Worm (Caenorhabditis elegans): ENCODE data around the gene sqv-6.

DNA sequence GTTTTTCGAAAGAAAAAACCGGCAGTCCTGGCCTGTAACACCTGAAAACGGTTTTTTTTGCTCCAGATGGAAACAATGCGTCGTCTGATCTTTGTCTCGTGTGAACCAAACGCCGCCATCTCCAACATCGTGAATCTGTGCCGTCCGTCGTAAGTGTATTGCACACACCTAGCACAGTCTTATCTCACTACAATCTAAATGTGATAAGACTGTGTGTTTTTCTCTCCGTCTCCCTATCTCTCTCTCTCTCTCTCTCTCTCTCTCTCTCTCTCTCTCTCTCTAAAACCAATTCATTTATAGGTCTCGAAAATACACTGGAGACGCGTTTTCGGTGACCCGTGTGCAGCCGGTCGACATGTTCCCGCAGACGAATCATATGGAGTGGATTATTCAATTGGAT, 54.0 kb downstream of the sqv-6 start:
- TF ChIP-seq tbx-9 (tag; optimal IDR thresholded peaks at IDR 0.05; ENCODE audit: borderline replicate concordance): no peak
- TF ChIP-seq egrh-3 (GFP tag; IDR thresholded peaks at IDR 0.05): no peak
- no peak for TF ChIP-seq madf-8 (GFP tag; conservative IDR thresholded peaks at IDR 0.05)
- no peak for TF ChIP-seq ceh-91 (GFP tag; IDR thresholded peaks at IDR 0.05)
- peak; percentile 35 for TF ChIP-seq nhr-90 (tag; optimal IDR thresholded peaks at IDR 0.05)
- TF ChIP-seq xnd-1 (tag; optimal IDR thresholded peaks at IDR 0.05): no peak
- TF ChIP-seq madf-3 (GFP tag; IDR thresholded peaks at IDR 0.05): no peak
- no peak for TF ChIP-seq rec-8 (tag; optimal IDR thresholded peaks at IDR 0.05)
- TF ChIP-seq madf-10 (tag; optimal IDR thresholded peaks at IDR 0.05): no peak
- TF ChIP-seq dox-1 (GFP tag; IDR thresholded peaks at IDR 0.05): peak; percentile 41; the same call in 1 of the 2 replicates
- TF ChIP-seq K11D2.4 (GFP tag; IDR thresholded peaks at IDR 0.05): no peak

All from whole organism, young adult.